Worm (Caenorhabditis elegans): ENCODE measurements around the gene phf-30.

The phf-30 gene

ce11 chrV:8462074-8462473 is 6.8 kb upstream of the phf-30 start, which contains the start of the genes dnj-22 and natc-1 (continued):
- TF ChIP-seq bed-1 (GFP tag; IDR thresholded peaks at IDR 0.05) (no peak), lsl-1 (GFP tag; optimal IDR thresholded peaks at IDR 0.05) (peak; percentile 1), ZK185.1 (tag; optimal IDR thresholded peaks at IDR 0.05; ENCODE audit: poor library complexity, severe bottlenecking) (peak; percentile 2), lin-54 (GFP tag; optimal IDR thresholded peaks at IDR 0.05) (peak; percentile 35), Y79H2A.3 (GFP tag; conservative IDR thresholded peaks at IDR 0.05) (no peak), nhr-120 (GFP tag; IDR thresholded peaks at IDR 0.05) (no peak), B0336.3 (GFP tag; IDR thresholded peaks at IDR 0.05) (no peak), lin-40 (tag; optimal IDR thresholded peaks at IDR 0.05) (peak; percentile 63), B0261.1 (tag; optimal IDR thresholded peaks at IDR 0.05) (no peak), egl-44 (GFP tag; IDR thresholded peaks at IDR 0.05) (no peak), K11D2.4 (GFP tag; IDR thresholded peaks at IDR 0.05) (no peak), pha-4 (tag; optimal IDR thresholded peaks at IDR 0.05) (peak; percentile 17), T26A5.8 (tag; optimal IDR thresholded peaks at IDR 0.05) (no peak), K12H6.12 (tag; optimal IDR thresholded peaks at IDR 0.05) (no peak), lin-26 (GFP tag; IDR thresholded peaks at IDR 0.05) (no peak), ceh-79 (tag; optimal IDR thresholded peaks at IDR 0.05) (no peak), B0019.2 (GFP tag; conservative IDR thresholded peaks at IDR 0.05) (no peak), madf-6 (GFP tag; IDR thresholded peaks at IDR 0.05) (peak; percentile 51; the same call in 1 of the 2 replicates), F10E7.11 (tag; optimal IDR thresholded peaks at IDR 0.05) (no peak), snpc-4 (GFP tag; optimal IDR thresholded peaks at IDR 0.05) (peak; percentile 38), snpc-4 (tag; optimal IDR thresholded peaks at IDR 0.05) (peak in 3 of 4 experiments; percentile 14 to 59 (median 59)), bed-2 (GFP tag; IDR thresholded peaks at IDR 0.05) (no peak), ceh-27 (GFP tag; optimal IDR thresholded peaks at IDR 0.05) (no peak), somi-1 (GFP tag; optimal IDR thresholded peaks at IDR 0.05) (no peak), F52B5.7 (tag; optimal IDR thresholded peaks at IDR 0.05) (no peak), C17E4.6 (GFP tag; IDR thresholded peaks at IDR 0.05) (no peak), aptf-2 (GFP tag; conservative IDR thresholded peaks at IDR 0.05) (no peak), Y53G8AR.9 (GFP tag; conservative IDR thresholded peaks at IDR 0.05) (no peak), zim-3 (tag; optimal IDR thresholded peaks at IDR 0.05) (no peak), F33H1.4 (GFP tag; IDR thresholded peaks at IDR 0.05) (no peak), madf-10 (tag; optimal IDR thresholded peaks at IDR 0.05) (no peak), ztf-6 (GFP tag; IDR thresholded peaks at IDR 0.05) (no peak), lir-1 (GFP tag; conservative IDR thresholded peaks at IDR 0.05) (no peak), F37B4.10 (GFP tag; IDR thresholded peaks at IDR 0.05) (no peak), attf-3 (GFP tag; conservative IDR thresholded peaks at IDR 0.05) (peak; percentile 98), tbx-9 (tag; optimal IDR thresholded peaks at IDR 0.05; ENCODE audit: borderline replicate concordance) (no peak), egrh-3 (GFP tag; IDR thresholded peaks at IDR 0.05) (no peak), hrde-1 (tag; optimal IDR thresholded peaks at IDR 0.05; ENCODE audit: borderline replicate concordance) (no peak), mcd-1 (GFP tag; IDR thresholded peaks at IDR 0.05) (peak; percentile 94), lag-1 (GFP tag; IDR thresholded peaks at IDR 0.05) (no peak), rcor-1 (GFP tag; IDR thresholded peaks at IDR 0.05) (no peak), C06A6.2 (GFP tag; conservative IDR thresholded peaks at IDR 0.05) (no peak), madf-8 (GFP tag; conservative IDR thresholded peaks at IDR 0.05) (no peak), nhr-179 (tag; optimal IDR thresholded peaks at IDR 0.05) (no peak), dox-1 (GFP tag; IDR thresholded peaks at IDR 0.05) (peak; percentile 12; the same call in 1 of the 2 replicates), F23B12.7 (tag; optimal IDR thresholded peaks at IDR 0.05; ENCODE audit: insufficient read depth) (peak; percentile 52), tbp1 (GFP tag; optimal IDR thresholded peaks at IDR 0.05) (peak; percentile 41), dpff-1 (tag; optimal IDR thresholded peaks at IDR 0.05) (no peak), snpc-3.4 (tag; optimal IDR thresholded peaks at IDR 0.05) (peak; percentile 58)
